Fruit fly (Drosophila melanogaster) whole organism, prepupa: ENCODE data around the gene phr6-4.

ENCODE experiments used
- CG6276 ChIP-seq: fragments of 200-800 bp; sonication (Bioruptor generic); optimal IDR thresholded peaks from 2 replicates; lab custom pipeline; 2017; ENCODE audit warnings: missing biosample characterization, mild to moderate bottlenecking, missing genetic modification characterization
- CG6854 ChIP-seq: fragments of 200-800 bp; sonication (Bioruptor generic); optimal IDR thresholded peaks from 2 replicates; lab custom pipeline; 2017; ENCODE audit warnings: missing biosample characterization, mild to moderate bottlenecking, missing genetic modification characterization
- Eip93F ChIP-seq: fragments of 200-800 bp; sonication (Bioruptor generic); optimal IDR thresholded peaks from 2 replicates; lab custom pipeline; 2016; ENCODE audit warnings: missing biosample characterization, mild to moderate bottlenecking, missing genetic modification characterization
- Gug ChIP-seq: fragments of 200-800 bp; sonication (Bioruptor generic); IDR thresholded peaks from 2 replicates; pipeline ENCODE4 v1.3.6; 2022; ENCODE audit warnings: missing biosample characterization, missing genetic modification characterization
- esn ChIP-seq: fragments of 200-800 bp; sonication (Bioruptor generic); optimal IDR thresholded peaks from 2 replicates; lab custom pipeline; 2016; ENCODE audit warnings: missing biosample characterization, mild to moderate bottlenecking, missing genetic modification characterization, moderate library complexity

DNA sequence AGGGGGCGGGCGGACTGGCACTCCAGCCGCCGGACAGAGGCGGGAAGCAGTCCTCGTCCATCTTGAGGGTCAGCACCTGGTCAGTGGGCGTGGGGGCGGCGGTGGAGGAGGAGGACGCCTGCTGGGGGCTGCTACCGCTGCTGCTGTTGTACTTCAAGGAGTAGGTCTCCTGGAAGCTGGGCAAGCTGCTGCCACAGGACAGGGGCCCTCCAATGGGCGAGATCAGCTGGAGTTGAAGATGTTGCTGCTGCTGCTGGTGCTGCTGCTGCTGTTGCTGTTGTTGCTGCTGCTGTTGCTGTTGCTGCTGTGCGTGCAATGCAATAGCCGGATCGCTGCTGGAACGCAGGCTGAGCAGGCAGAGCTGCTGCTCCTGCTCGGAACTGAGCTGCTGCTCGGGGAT is 43.1 kb upstream of the phr6-4 start:
- TF ChIP-seq Gug (GFP tag; lab: Robert Waterston, UW) (no peak), CG6276 (GFP tag; lab: Kevin White, UChicago) (no peak), Eip93F (GFP tag; lab: Kevin White, UChicago) (no peak), CG6854 (GFP tag; lab: Kevin White, UChicago) (no peak), esn (GFP tag; lab: Kevin White, UChicago) (no peak)
